Fruit fly (Drosophila melanogaster) whole organism, prepupa: Measurements from ENCODE around the gene Coq5.

Experiments used
- CG10631 ChIP-seq: fragments of 200-800 bp; sonication (Bioruptor generic); optimal IDR thresholded peaks from 2 replicates; lab custom pipeline; 2016; ENCODE audit warnings: missing biosample characterization, missing genetic modification characterization
- CG10669 ChIP-seq: fragments of 200-800 bp; sonication (Bioruptor generic); optimal IDR thresholded peaks from 3 replicates; lab custom pipeline; 2018; ENCODE audit warnings: missing biosample characterization, mild to moderate bottlenecking, missing genetic modification characterization, moderate library complexity
- CG11902 ChIP-seq: fragments of 200-800 bp; sonication (Bioruptor generic); optimal IDR thresholded peaks from 3 replicates; lab custom pipeline; 2016; ENCODE audit warnings: missing biosample characterization, missing genetic modification characterization
- CG1621 ChIP-seq: fragments of 200-800 bp; sonication (Bioruptor generic); optimal IDR thresholded peaks from 3 replicates; lab custom pipeline; 2018; ENCODE audit warnings: missing biosample characterization, mild to moderate bottlenecking, missing genetic modification characterization
- CG16779 ChIP-seq: fragments of 200-800 bp; sonication (Bioruptor generic); optimal IDR thresholded peaks from 3 replicates; lab custom pipeline; 2017; ENCODE audit warnings: missing biosample characterization, mild to moderate bottlenecking, missing genetic modification characterization
- CG3032 ChIP-seq: fragments of 200-800 bp; optimal IDR thresholded peaks from 2 replicates; lab custom pipeline; 2019; ENCODE audit warnings: missing biosample characterization, mild to moderate bottlenecking, missing genetic modification characterization, moderate library complexity
- CG31627 ChIP-seq: fragments of 200-800 bp; sonication (Bioruptor generic); optimal IDR thresholded peaks from 3 replicates; lab custom pipeline; 2016; ENCODE audit warnings: missing biosample characterization, missing genetic modification characterization
- CG6792 ChIP-seq: fragments of 200-800 bp; sonication (Bioruptor generic); optimal IDR thresholded peaks from 3 replicates; lab custom pipeline; 2016; ENCODE audit warnings: missing biosample characterization, missing genetic modification characterization
- Eip78C ChIP-seq: fragments of 200-800 bp; sonication (Bioruptor generic); peaks from one replicate; lab custom pipeline; 2016; ENCODE audit warnings: missing biosample characterization, missing genetic modification characterization
- Ets21C ChIP-seq: fragments of 200-800 bp; sonication (Bioruptor generic); optimal IDR thresholded peaks from 3 replicates; lab custom pipeline; 2016; ENCODE audit warnings: missing biosample characterization, missing genetic modification characterization
- Ets96B ChIP-seq: fragments of 200-800 bp; optimal IDR thresholded peaks from 2 replicates; lab custom pipeline; 2019; ENCODE audit warnings: missing biosample characterization, mild to moderate bottlenecking, missing genetic modification characterization, moderate library complexity
- Gug ChIP-seq: fragments of 200-800 bp; sonication (Bioruptor generic); IDR thresholded peaks from 2 replicates; pipeline ENCODE4 v1.3.6; 2022; ENCODE audit warnings: missing biosample characterization, missing genetic modification characterization
- Hr4 ChIP-seq: fragments of 200-800 bp; sonication (Bioruptor generic); optimal IDR thresholded peaks from 3 replicates; lab custom pipeline; 2016; ENCODE audit warnings: missing biosample characterization, missing genetic modification characterization
- Met ChIP-seq: fragments of 200-800 bp; sonication (Bioruptor generic); optimal IDR thresholded peaks from 3 replicates; lab custom pipeline; 2016; ENCODE audit warnings: missing biosample characterization, missing genetic modification characterization
- Smox ChIP-seq: fragments of 200-800 bp; sonication (Bioruptor generic); optimal IDR thresholded peaks from 3 replicates; lab custom pipeline; 2016; ENCODE audit warnings: missing biosample characterization, missing genetic modification characterization
- Sox14 ChIP-seq: fragments of 200-800 bp; sonication (Bioruptor generic); optimal IDR thresholded peaks from 3 replicates; lab custom pipeline; 2016; ENCODE audit warnings: missing biosample characterization, missing genetic modification characterization
- achi ChIP-seq: fragments of 200-800 bp; sonication (Bioruptor generic); optimal IDR thresholded peaks from 3 replicates; lab custom pipeline; 2016; ENCODE audit warnings: missing biosample characterization, missing genetic modification characterization
- dac ChIP-seq: fragments of 200-800 bp; sonication (Bioruptor generic); optimal IDR thresholded peaks from 2 replicates; lab custom pipeline; 2017; ENCODE audit warnings: missing biosample characterization, mild to moderate bottlenecking, missing genetic modification characterization
- dsx ChIP-seq: fragments of 200-800 bp; optimal IDR thresholded peaks from 3 replicates; lab custom pipeline; 2019; ENCODE audit warnings: missing biosample characterization, mild to moderate bottlenecking, missing genetic modification characterization, moderate library complexity; ENCODE audit not compliant: poor library complexity, severe bottlenecking
- esn ChIP-seq: fragments of 200-800 bp; sonication (Bioruptor generic); optimal IDR thresholded peaks from 2 replicates; lab custom pipeline; 2016; ENCODE audit warnings: missing biosample characterization, mild to moderate bottlenecking, missing genetic modification characterization, moderate library complexity
- lz ChIP-seq: fragments of 200-800 bp; sonication (Bioruptor generic); optimal IDR thresholded peaks from 3 replicates; lab custom pipeline; 2016; ENCODE audit warnings: missing biosample characterization, missing genetic modification characterization
- net ChIP-seq: fragments of 200-800 bp; sonication (Bioruptor generic); optimal IDR thresholded peaks from 3 replicates; lab custom pipeline; 2016; ENCODE audit warnings: missing biosample characterization, missing genetic modification characterization
- salr ChIP-seq, 2 experiments: fragments of 200-800 bp; sonication (Bioruptor generic); optimal IDR thresholded peaks; 3 replicates each; lab custom pipeline; 2016 to 2018; ENCODE audit warnings: missing biosample characterization in 2 of 2, missing genetic modification characterization in 2 of 2, mild to moderate bottlenecking in 1 of 2
- spab ChIP-seq: fragments of 200-800 bp; sonication (Bioruptor generic); optimal IDR thresholded peaks from 2 replicates; lab custom pipeline; 2017; ENCODE audit warnings: missing biosample characterization, mild to moderate bottlenecking, missing genetic modification characterization, missing genetic modification reagents
- ss ChIP-seq, 2 experiments: fragments of 200-800 bp; sonication (Bioruptor generic); optimal IDR thresholded peaks; 2 replicates in 1 of 2; 3 replicates in 1 of 2; lab custom pipeline; 2017 to 2018; ENCODE audit warnings: mild to moderate bottlenecking in 2 of 2, missing biosample characterization in 2 of 2, missing genetic modification characterization in 2 of 2, moderate library complexity in 1 of 2

Coq5 gene

DNA sequence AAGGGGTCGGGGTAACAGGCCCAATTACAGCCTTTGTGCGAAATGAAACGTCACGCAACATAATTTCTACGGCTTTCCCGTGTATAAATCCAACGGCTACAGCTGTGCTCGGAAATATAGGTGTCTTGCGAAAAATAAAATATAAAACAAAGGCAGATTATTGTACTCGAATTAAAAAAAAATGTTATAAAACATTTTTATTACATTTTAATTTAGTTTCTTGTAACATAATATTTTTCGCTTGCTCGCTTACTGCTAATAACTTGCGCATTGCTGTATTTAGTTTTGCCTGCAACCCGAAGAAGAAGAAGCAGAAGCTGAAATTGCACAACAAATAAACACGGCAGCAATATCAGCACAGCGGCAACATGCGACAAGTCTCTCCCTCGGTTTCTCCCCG is 51.3 kb downstream of the Coq5 start (continued):
- TF ChIP-seq Sox14 (GFP tag; lab: Kevin White, UChicago): peak; percentile 45
- TF ChIP-seq CG3032 (tag; lab: Kevin White, UChicago): peak; percentile 75
- peak; percentile 73 for TF ChIP-seq CG10631 (GFP tag; lab: Kevin White, UChicago)
- TF ChIP-seq spab (GFP tag; lab: Kevin White, UChicago): peak; percentile 59
- peak; percentile 61 for TF ChIP-seq CG1621 (tag; lab: Kevin White, UChicago)
- TF ChIP-seq Gug (GFP tag; lab: Robert Waterston, UW): peak; percentile 76
- TF ChIP-seq esn (GFP tag; lab: Kevin White, UChicago): peak; percentile 71
- no peak for TF ChIP-seq Ets21C (GFP tag; lab: Kevin White, UChicago)
- peak; percentile 37 to 61 for TF ChIP-seq salr (GFP tag; optimal IDR thresholded peaks at IDR 0.05; lab: Kevin White, UChicago)
- peak; percentile 76 for TF ChIP-seq dsx (GFP tag; lab: Kevin White, UChicago)
- peak; percentile 81 to 89 for TF ChIP-seq ss (GFP tag; optimal IDR thresholded peaks at IDR 0.05; lab: Kevin White, UChicago)
- peak; percentile 63 for TF ChIP-seq CG6792 (GFP tag; lab: Kevin White, UChicago)
- peak; percentile 55 for TF ChIP-seq lz (GFP tag; lab: Kevin White, UChicago)
- TF ChIP-seq Hr4 (GFP tag; lab: Kevin White, UChicago): peak; percentile 86
- peak; percentile 64 for TF ChIP-seq Smox (GFP tag; lab: Kevin White, UChicago)
- peak; percentile 82 for TF ChIP-seq achi (GFP tag; lab: Kevin White, UChicago)
- TF ChIP-seq CG31627 (GFP tag; lab: Kevin White, UChicago): peak; percentile 49
- peak; percentile 77 for TF ChIP-seq net (GFP tag; lab: Kevin White, UChicago)
- peak; percentile 46 for TF ChIP-seq Ets96B
- peak; percentile 64 for TF ChIP-seq dac (GFP tag; lab: Kevin White, UChicago)
- peak; percentile 72 for TF ChIP-seq CG10669
- peak; percentile 60 for TF ChIP-seq CG16779 (tag; lab: Kevin White, UChicago)
- peak; percentile 53 for TF ChIP-seq Met (GFP tag; lab: Kevin White, UChicago)
- TF ChIP-seq CG11902: peak; percentile 26
- TF ChIP-seq Eip78C (GFP tag; lab: Kevin White, UChicago): peak; percentile 95
